Worm (Caenorhabditis elegans) whole organism, L4 larva: ENCODE data around the gene str-88.

Experiments
- ZK337.2 ChIP-seq: fragments of 200-800 bp; sonication (Bioruptor generic); IDR thresholded peaks from 2 replicates; pipeline ENCODE4 v1.3.6; 2022; ENCODE audit warnings: missing genetic modification reagents, missing genetic modification characterization, missing compliant biosample characterization
- ceh-20 ChIP-seq: fragments of 200-800 bp; sonication (Bioruptor generic); IDR thresholded peaks from 2 replicates; pipeline ENCODE4 v1.3.6; 2022; ENCODE audit warnings: missing genetic modification reagents, missing genetic modification characterization, missing compliant biosample characterization
- nhr-25 ChIP-seq: sonication (generic microtip); optimal IDR thresholded peaks from 2 replicates; lab custom pipeline; 2017; ENCODE audit warnings: missing genetic modification characterization, mild to moderate bottlenecking, missing compliant biosample characterization, antibody characterized with exemption, moderate library complexity, borderline replicate concordance; ENCODE audit not compliant: insufficient read depth
- nhr-77 ChIP-seq: fragments of 150-350 bp; optimal IDR thresholded peaks from 2 replicates; lab custom pipeline; 2014; ENCODE audit warnings: missing biosample characterization, missing genetic modification characterization

DNA sequence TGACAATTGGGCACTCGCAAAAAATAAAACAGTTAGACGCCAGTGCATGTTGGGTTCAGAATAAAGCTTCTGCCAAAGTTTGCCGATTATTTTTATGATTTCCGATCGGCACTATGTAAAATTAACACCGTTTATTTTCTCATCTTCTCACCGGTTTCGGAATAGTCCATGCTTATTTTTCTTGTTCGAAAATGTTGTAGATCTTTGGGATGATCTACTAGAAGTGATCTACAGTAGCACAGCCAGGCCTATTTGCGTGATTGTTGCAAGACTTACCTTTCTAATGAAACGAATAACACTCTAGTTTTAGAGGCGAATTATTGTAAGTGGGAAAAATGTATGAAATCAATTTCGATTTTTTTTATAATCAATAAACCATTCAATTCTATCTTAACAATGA lies 33.0 kb downstream of the str-88 start, which contains the start of gene clec-231:
- TF ChIP-seq ceh-20 (GFP tag; lab: Robert Waterston, UW) (no peak), nhr-77 (tag; lab: Kevin White, UChicago) (no peak), nhr-25 (tag; lab: Kevin White, UChicago) (no peak), ZK337.2 (GFP tag; lab: Robert Waterston, UW) (no peak)
